Fruit fly (Drosophila melanogaster): ENCODE measurements around the gene CG5321.

Gene CG5321

DNA sequence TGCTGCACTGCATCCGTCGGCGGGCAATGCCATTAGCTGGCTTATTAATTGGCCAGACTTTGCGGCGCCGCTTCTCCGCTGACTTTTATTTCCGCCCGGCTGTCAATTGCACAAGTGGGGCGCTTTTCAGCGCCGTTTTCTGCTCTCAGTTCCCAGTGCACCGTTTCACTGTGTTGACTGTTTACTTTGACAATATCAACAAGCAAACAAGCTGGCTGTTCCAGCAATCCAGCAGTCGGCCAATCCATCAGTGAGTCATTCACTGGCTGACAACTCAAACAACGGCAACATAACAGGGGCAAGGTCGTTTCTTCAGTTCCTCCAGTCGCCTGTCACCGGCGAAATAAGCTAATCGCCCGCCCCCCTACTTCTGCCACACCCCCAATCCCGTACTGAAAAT is 37.9 kb downstream of the CG5321 start (continued):
- TF ChIP-seq tgo (GFP tag; IDR thresholded peaks at IDR 0.05) = peak; percentile 60
- peak; percentile 76 for TF ChIP-seq kah (GFP tag; optimal IDR thresholded peaks at IDR 0.05)
- TF ChIP-seq CG12071 (GFP tag; optimal IDR thresholded peaks at IDR 0.05) = peak; percentile 93
- peak; percentile 85 for TF ChIP-seq CG15601 (tag; optimal IDR thresholded peaks at IDR 0.05)
- TF ChIP-seq Oli (tag; optimal IDR thresholded peaks at IDR 0.05) = peak; percentile 61
- peak; percentile 49 for TF ChIP-seq Kr (GFP tag; optimal IDR thresholded peaks at IDR 0.05)
- peak; percentile 53 to 69 for TF ChIP-seq Pdp1 (GFP tag; optimal IDR thresholded peaks at IDR 0.05)
- TF ChIP-seq h (optimal IDR thresholded peaks at IDR 0.05) = no peak
- TF ChIP-seq sima (GFP tag; optimal IDR thresholded peaks at IDR 0.05) = peak; percentile 58
- TF ChIP-seq CG8765 (GFP tag; IDR thresholded peaks at IDR 0.05) = no peak
- TF ChIP-seq ara (GFP tag; IDR thresholded peaks at IDR 0.05) = peak; percentile 81
- TF ChIP-seq CG2129 (GFP tag; IDR thresholded peaks at IDR 0.05; ENCODE audit: partially characterized antibody) = no peak
- peak; percentile 93 for TF ChIP-seq CG6813 (GFP tag; optimal IDR thresholded peaks at IDR 0.05)
- TF ChIP-seq dati (GFP tag; IDR thresholded peaks at IDR 0.05) = peak; percentile 55; the same call in 1 of the 2 replicates
- TF ChIP-seq sim (GFP tag; IDR thresholded peaks at IDR 0.05) = peak; percentile 85
- peak; percentile 72 for TF ChIP-seq H15 (GFP tag; IDR thresholded peaks at IDR 0.05)
- peak; percentile 83 for TF ChIP-seq CG18764 (GFP tag; optimal IDR thresholded peaks at IDR 0.05)
- TF ChIP-seq ems (GFP tag; optimal IDR thresholded peaks at IDR 0.05) = peak; percentile 50
- TF ChIP-seq danr (GFP tag; IDR thresholded peaks at IDR 0.05) = peak; percentile 39; the same call in 1 of the 2 replicates
- peak; percentile 76 for TF ChIP-seq Meics (GFP tag; optimal IDR thresholded peaks at IDR 0.05)
- peak; percentile 70 for TF ChIP-seq CG17385 (GFP tag; optimal IDR thresholded peaks at IDR 0.05)
- no peak for TF ChIP-seq amos (GFP tag; IDR thresholded peaks at IDR 0.05; ENCODE audit: partially characterized antibody)
- peak; percentile 94 for TF ChIP-seq gce (GFP tag; IDR thresholded peaks at IDR 0.05)
- TF ChIP-seq wek (GFP tag; optimal IDR thresholded peaks at IDR 0.05) = peak; percentile 92
- peak; percentile 61; the same call in 2 of the 3 replicates for TF ChIP-seq CG34422 (GFP tag; IDR thresholded peaks at IDR 0.05)
- TF ChIP-seq Ravus (GFP tag; IDR thresholded peaks at IDR 0.05) = peak; percentile 21; the same call in 1 of the 2 replicates
- no peak for TF ChIP-seq CG16813 (GFP tag; IDR thresholded peaks at IDR 0.05; ENCODE audit: partially characterized antibody)
- peak; percentile 95 for TF ChIP-seq Asciz (GFP tag; optimal IDR thresholded peaks at IDR 0.05)
- TF ChIP-seq CG4424 (GFP tag; optimal IDR thresholded peaks at IDR 0.05) = peak; percentile 67
- no peak for TF ChIP-seq unc-4 (GFP tag; IDR thresholded peaks at IDR 0.05; ENCODE audit: partially characterized antibody)
- TF ChIP-seq CG4820 (GFP tag; optimal IDR thresholded peaks at IDR 0.05) = peak; percentile 64
- no peak for TF ChIP-seq zf30C (GFP tag; optimal IDR thresholded peaks at IDR 0.05)
- TF ChIP-seq ken (GFP tag; IDR thresholded peaks at IDR 0.05) = peak; percentile 62; the same call in 2 of the 3 replicates
- no peak for TF ChIP-seq gfzf (GFP tag; optimal IDR thresholded peaks at IDR 0.05)
- TF ChIP-seq inv (GFP tag; IDR thresholded peaks at IDR 0.05; ENCODE audit: partially characterized antibody) = no peak
- TF ChIP-seq pnt (GFP tag; optimal IDR thresholded peaks at IDR 0.05) = peak; percentile 65
- TF ChIP-seq CrebB (tag; optimal IDR thresholded peaks at IDR 0.05) = peak; percentile 79
- peak; percentile 34 for TF ChIP-seq Mad (GFP tag; optimal IDR thresholded peaks at IDR 0.05)
- TF ChIP-seq HLHmδ (GFP tag; optimal IDR thresholded peaks at IDR 0.05) = peak; percentile 89
- TF ChIP-seq exex (tag; optimal IDR thresholded peaks at IDR 0.05) = peak; percentile 23
- TF ChIP-seq insv (GFP tag; optimal IDR thresholded peaks at IDR 0.05) = peak in 1 of 2 experiments; percentile 18
- TF ChIP-seq bsh (GFP tag; optimal IDR thresholded peaks at IDR 0.05) = peak; percentile 36 to 78
- peak; percentile 90 for TF ChIP-seq CG10209 (GFP tag; optimal IDR thresholded peaks at IDR 0.05)
- peak; percentile 47 for TF ChIP-seq croc (GFP tag; conservative IDR thresholded peaks at IDR 0.05)
- peak; percentile 49 for TF ChIP-seq CG3065 (GFP tag; optimal IDR thresholded peaks at IDR 0.05)
- peak; percentile 28 for TF ChIP-seq chn (GFP tag; optimal IDR thresholded peaks at IDR 0.05)
- TF ChIP-seq Nf-YA (GFP tag; IDR thresholded peaks at IDR 0.05) = peak; percentile 86
- no peak for TF ChIP-seq sna (GFP tag; IDR thresholded peaks at IDR 0.05; ENCODE audit: partially characterized antibody)
- no peak for TF ChIP-seq fru (optimal IDR thresholded peaks at IDR 0.05)
- TF ChIP-seq trem (tag; optimal IDR thresholded peaks at IDR 0.05) = peak; percentile 26
- TF ChIP-seq CG17186 (GFP tag; optimal IDR thresholded peaks at IDR 0.05) = peak; percentile 70

Measured in whole organism, embryonic.